Worm (Caenorhabditis elegans) whole organism, mixed stage, embryonic: ENCODE data around the gene D2023.1.

Experiments used
- bed-3 ChIP-seq: fragments of 200-800 bp; sonication (Bioruptor generic); optimal IDR thresholded peaks from 3 replicates; lab custom pipeline; 2018; ENCODE audit warnings: mild to moderate bottlenecking, missing genetic modification characterization, moderate library complexity, missing compliant biosample characterization
- blmp-1 ChIP-seq: fragments of 150-350 bp; optimal IDR thresholded peaks from 2 replicates; lab custom pipeline; 2014; ENCODE audit warnings: missing biosample characterization, missing genetic modification characterization
- ces-1 ChIP-seq: fragments of 150-350 bp; optimal IDR thresholded peaks from 2 replicates; lab custom pipeline; 2014; ENCODE audit warnings: missing biosample characterization, missing genetic modification reagents, missing genetic modification characterization
- lsy-2 ChIP-seq: fragments of 150-350 bp; optimal IDR thresholded peaks from 2 replicates; lab custom pipeline; 2014; ENCODE audit warnings: missing biosample characterization, missing genetic modification characterization
- mep-1 ChIP-seq: fragments of 150-350 bp; optimal IDR thresholded peaks from 2 replicates; lab custom pipeline; 2017; ENCODE audit warnings: missing biosample characterization, missing genetic modification reagents, missing genetic modification characterization, inconsistent platforms
- nhr-12 ChIP-seq: fragments of 150-350 bp; optimal IDR thresholded peaks from 2 replicates; lab custom pipeline; 2014; ENCODE audit warnings: missing biosample characterization, missing genetic modification characterization
- nhr-237 ChIP-seq: fragments of 150-350 bp; optimal IDR thresholded peaks from 2 replicates; lab custom pipeline; 2014; ENCODE audit warnings: missing biosample characterization, missing genetic modification characterization
- nhr-76 ChIP-seq: sonication (generic microtip); optimal IDR thresholded peaks from 2 replicates; lab custom pipeline; 2017; ENCODE audit warnings: missing biosample characterization, missing genetic modification characterization
- sem-2 ChIP-seq: fragments of 200-800 bp; sonication (Bioruptor generic); optimal IDR thresholded peaks from 2 replicates; lab custom pipeline; 2018; ENCODE audit warnings: mild to moderate bottlenecking, missing genetic modification characterization, missing compliant biosample characterization
- snpc-4 ChIP-seq: fragments of 150-350 bp; optimal IDR thresholded peaks from 2 replicates; lab custom pipeline; 2014; ENCODE audit warnings: missing biosample characterization, missing genetic modification characterization

- TF ChIP-seq ces-1 (GFP tag; lab: Kevin White, UChicago) (no peak), snpc-4 (tag; lab: Kevin White, UChicago) (no peak), nhr-237 (tag; lab: Kevin White, UChicago) (no peak), mep-1 (tag; lab: Kevin White, UChicago) (no peak), bed-3 (GFP tag; lab: Kevin White, UChicago) (no peak), blmp-1 (tag; lab: Kevin White, UChicago) (no peak), nhr-76 (tag; lab: Kevin White, UChicago) (no peak), sem-2 (GFP tag; lab: Kevin White, UChicago) (no peak), lsy-2 (tag; lab: Kevin White, UChicago) (no peak), nhr-12 (tag; lab: Kevin White, UChicago) (no peak)
Measured at ce11 chrV:11760371-11760770, 29.0 kb upstream of the D2023.1 start, which contains the start of gene T04F3.5.
